Fruit fly (Drosophila melanogaster) whole organism, wandering third instar larva: ENCODE measurements around the gene CG32313.

ENCODE experiments used
- Abd-B ChIP-seq: fragments of >200 bp; optimal IDR thresholded peaks from 2 replicates; lab custom pipeline; 2017; ENCODE audit warnings: missing biosample characterization, missing genetic modification characterization
- CG32264 ChIP-seq: fragments of 200-800 bp; sonication (Bioruptor generic); optimal IDR thresholded peaks from 2 replicates; lab custom pipeline; 2016; ENCODE audit warnings: missing biosample characterization, missing genetic modification characterization
- CG9705 ChIP-seq: fragments of 200-800 bp; sonication (Bioruptor generic); optimal IDR thresholded peaks from 2 replicates; lab custom pipeline; 2018; ENCODE audit warnings: missing biosample characterization, mild to moderate bottlenecking, missing genetic modification characterization
- CrebA ChIP-seq: fragments of 200-800 bp; sonication (Bioruptor generic); optimal IDR thresholded peaks from 2 replicates; lab custom pipeline; 2016; ENCODE audit warnings: missing biosample characterization, mild to moderate bottlenecking, missing genetic modification characterization, borderline replicate concordance
- Dfd ChIP-seq: fragments of >200 bp; optimal IDR thresholded peaks from 2 replicates; lab custom pipeline; 2017; ENCODE audit warnings: missing biosample characterization, missing genetic modification characterization
- Dif ChIP-seq: fragments of 200-275, 200-300 bp; sonication (Bioruptor generic); optimal IDR thresholded peaks from 2 replicates; lab custom pipeline; 2018; ENCODE audit warnings: missing biosample characterization, missing genetic modification characterization; ENCODE audit not compliant: partially characterized antibody
- GATAd ChIP-seq: sonication (Bioruptor generic); optimal IDR thresholded peaks from 2 replicates; lab custom pipeline; 2016; ENCODE audit warnings: missing biosample characterization, missing genetic modification characterization
- HLH106 ChIP-seq: fragments of 200-800 bp; optimal IDR thresholded peaks from 3 replicates; lab custom pipeline; 2019; ENCODE audit warnings: missing biosample characterization, mild to moderate bottlenecking, missing genetic modification characterization, moderate library complexity
- Hnf4 ChIP-seq: fragments of 200-800 bp; sonication (Bioruptor generic); optimal IDR thresholded peaks from 2 replicates; lab custom pipeline; 2016; ENCODE audit warnings: missing biosample characterization, mild to moderate bottlenecking, missing genetic modification characterization
- Hr78 ChIP-seq: fragments of >200 bp; optimal IDR thresholded peaks from 2 replicates; lab custom pipeline; 2017; ENCODE audit warnings: missing biosample characterization, missing genetic modification characterization
- Hr83 ChIP-seq: fragments of 200-300 bp; sonication (Bioruptor generic); optimal IDR thresholded peaks from 2 replicates; lab custom pipeline; 2016; ENCODE audit warnings: missing biosample characterization, mild to moderate bottlenecking, missing genetic modification characterization, moderate library complexity; ENCODE audit not compliant: poor library complexity, severe bottlenecking
- Jra ChIP-seq: sonication (Bioruptor generic); optimal IDR thresholded peaks from 2 replicates; lab custom pipeline; 2016; ENCODE audit warnings: missing biosample characterization, missing genetic modification characterization
- Mio ChIP-seq: sonication (Bioruptor generic); optimal IDR thresholded peaks from 2 replicates; lab custom pipeline; 2016; ENCODE audit warnings: missing biosample characterization, missing genetic modification characterization
- Myc ChIP-seq: fragments of >200 bp; optimal IDR thresholded peaks from 2 replicates; lab custom pipeline; 2017
- N ChIP-seq: fragments of >200 bp; optimal IDR thresholded peaks from 2 replicates; lab custom pipeline; 2018; ENCODE audit warnings: missing biosample characterization, missing external identifiers, missing genetic modification characterization
- OdsH ChIP-seq: fragments of 200-800 bp; sonication (Bioruptor generic); optimal IDR thresholded peaks from 2 replicates; lab custom pipeline; 2016; ENCODE audit warnings: missing biosample characterization, mild to moderate bottlenecking, missing genetic modification characterization
- Rel ChIP-seq, 2 experiments: fragments of 200-800 bp; sonication (Bioruptor generic) in 1 of 2; optimal IDR thresholded peaks; 2 replicates in 1 of 2; 3 replicates in 1 of 2; lab custom pipeline; 2016 to 2019; ENCODE audit warnings: mild to moderate bottlenecking in 2 of 2, missing biosample characterization in 2 of 2, missing genetic modification characterization in 2 of 2, moderate library complexity in 1 of 2
- Sp1 ChIP-seq: fragments of 200-800 bp; sonication (Bioruptor generic); optimal IDR thresholded peaks from 3 replicates; lab custom pipeline; 2019; ENCODE audit warnings: missing biosample characterization, mild to moderate bottlenecking, missing genetic modification characterization, moderate library complexity
- Vsx2 ChIP-seq: fragments of 200-300, 225-300 bp; sonication (Bioruptor generic); optimal IDR thresholded peaks from 2 replicates; lab custom pipeline; 2018; ENCODE audit warnings: missing biosample characterization, missing genetic modification characterization; ENCODE audit not compliant: partially characterized antibody
- br ChIP-seq: fragments of 200-800 bp; sonication (Bioruptor generic); optimal IDR thresholded peaks from 2 replicates; lab custom pipeline; 2016; ENCODE audit warnings: missing biosample characterization, missing genetic modification characterization
- brk ChIP-seq: fragments of 200-800 bp; sonication (Bioruptor generic); optimal IDR thresholded peaks from 2 replicates; lab custom pipeline; 2016; ENCODE audit warnings: missing biosample characterization, mild to moderate bottlenecking, missing genetic modification characterization
- dl ChIP-seq, 2 experiments: fragments of 175-275, 200-275 bp in 1 of 2; fragments of 200-275 bp in 1 of 2; sonication (Bioruptor generic); optimal IDR thresholded peaks; lab custom pipeline; 2018; ENCODE audit warnings: mild to moderate bottlenecking in 2 of 2, missing biosample characterization in 2 of 2, missing genetic modification characterization in 2 of 2, moderate library complexity in 2 of 2; ENCODE audit not compliant: partially characterized antibody in 2 of 2, insufficient read depth in 1 of 2
- dmrt93B ChIP-seq: fragments of 200-800 bp; sonication (Bioruptor generic); optimal IDR thresholded peaks from 2 replicates; lab custom pipeline; 2018; ENCODE audit warnings: missing biosample characterization, mild to moderate bottlenecking, missing genetic modification characterization
- dsf ChIP-seq: sonication (Bioruptor generic); optimal IDR thresholded peaks from 2 replicates; lab custom pipeline; 2016; ENCODE audit warnings: missing biosample characterization, missing genetic modification characterization, borderline replicate concordance
- ey ChIP-seq: fragments of 200-800 bp; sonication (Bioruptor generic); optimal IDR thresholded peaks from 2 replicates; lab custom pipeline; 2016; ENCODE audit warnings: missing biosample characterization, missing genetic modification characterization
- foxo ChIP-seq, 2 experiments: fragments of 200-800 bp; sonication (Bioruptor generic); optimal IDR thresholded peaks; 2 replicates in 1 of 2; 3 replicates in 1 of 2; lab custom pipeline; 2016 to 2017; ENCODE audit warnings: missing biosample characterization in 2 of 2, missing genetic modification characterization in 2 of 2
- fru ChIP-seq: fragments of 200-800 bp; sonication (Bioruptor generic); optimal IDR thresholded peaks from 3 replicates; lab custom pipeline; 2016; ENCODE audit warnings: missing biosample characterization, mild to moderate bottlenecking, missing genetic modification characterization
- h ChIP-seq: fragments of 200-800 bp; sonication (Bioruptor generic); optimal IDR thresholded peaks from 3 replicates; lab custom pipeline; 2016; ENCODE audit warnings: missing biosample characterization, mild to moderate bottlenecking, missing genetic modification characterization
- jim ChIP-seq: fragments of 175-275, 200-325 bp; sonication (Bioruptor generic); optimal IDR thresholded peaks from 2 replicates; lab custom pipeline; 2016; ENCODE audit warnings: missing biosample characterization, mild to moderate bottlenecking, missing genetic modification characterization
- lola ChIP-seq: fragments of >200 bp; optimal IDR thresholded peaks from 2 replicates; lab custom pipeline; 2017; ENCODE audit warnings: missing biosample characterization, missing genetic modification characterization
- pan ChIP-seq: fragments of >200 bp; optimal IDR thresholded peaks from 2 replicates; lab custom pipeline; 2017
- psq ChIP-seq: fragments of 200-800 bp; sonication (Bioruptor generic); optimal IDR thresholded peaks from 3 replicates; lab custom pipeline; 2017; ENCODE audit warnings: missing biosample characterization, mild to moderate bottlenecking, missing genetic modification characterization, moderate library complexity
- rgr ChIP-seq: fragments of 200-800 bp; sonication (Bioruptor generic); optimal IDR thresholded peaks from 3 replicates; lab custom pipeline; 2016; ENCODE audit warnings: missing biosample characterization, mild to moderate bottlenecking, missing genetic modification characterization
- sage ChIP-seq: fragments of 200-800 bp; sonication (Bioruptor generic); optimal IDR thresholded peaks from 2 replicates; lab custom pipeline; 2016; ENCODE audit warnings: missing biosample characterization, mild to moderate bottlenecking, missing genetic modification characterization
- sv ChIP-seq: fragments of 200-800 bp; sonication (Bioruptor generic); optimal IDR thresholded peaks from 3 replicates; lab custom pipeline; 2016; ENCODE audit warnings: missing biosample characterization, missing genetic modification characterization
- tai ChIP-seq: sonication (Bioruptor generic); optimal IDR thresholded peaks from 2 replicates; lab custom pipeline; 2016; ENCODE audit warnings: missing biosample characterization, missing genetic modification characterization
- usp ChIP-seq: fragments of >200 bp; optimal IDR thresholded peaks from 2 replicates; lab custom pipeline; 2017; ENCODE audit warnings: missing biosample characterization, missing genetic modification characterization
- woc ChIP-seq: sonication (Bioruptor generic); optimal IDR thresholded peaks from 2 replicates; lab custom pipeline; 2016; ENCODE audit warnings: missing biosample characterization, mild to moderate bottlenecking, missing genetic modification characterization

The CG32313 gene

dm6 chr3L:1517274-1518047, 28.1 kb downstream of the CG32313 start (continued):
- TF ChIP-seq dl (GFP tag; optimal IDR thresholded peaks at IDR 0.05; lab: Kevin White, UChicago; ENCODE audit: insufficient read depth in 1 of 2, partially characterized antibody in 2 of 2), result no peak
- TF ChIP-seq jim (GFP tag; lab: Kevin White, UChicago), result no peak
- TF ChIP-seq tai (GFP tag; lab: Kevin White, UChicago), result no peak
- peak; percentile 51 for TF ChIP-seq GATAd
- TF ChIP-seq sv (GFP tag; lab: Kevin White, UChicago), result peak; percentile 73
- TF ChIP-seq pan (lab: Kevin White, UChicago), result no peak
- no peak for TF ChIP-seq Abd-B (GFP tag; lab: Kevin White, UChicago)
- TF ChIP-seq, all 38 proteins: peak for 22

- peak; percentile 29 for TF ChIP-seq h
- TF ChIP-seq Sp1 (GFP tag; lab: Kevin White, UChicago), result no peak
Measured at dm6 chr3L:1516631-1517273, 28.8 kb downstream of the CG32313 start, which contains the start of gene cue. cue (minus strand) TSS chr3L:1517271.

DNA sequence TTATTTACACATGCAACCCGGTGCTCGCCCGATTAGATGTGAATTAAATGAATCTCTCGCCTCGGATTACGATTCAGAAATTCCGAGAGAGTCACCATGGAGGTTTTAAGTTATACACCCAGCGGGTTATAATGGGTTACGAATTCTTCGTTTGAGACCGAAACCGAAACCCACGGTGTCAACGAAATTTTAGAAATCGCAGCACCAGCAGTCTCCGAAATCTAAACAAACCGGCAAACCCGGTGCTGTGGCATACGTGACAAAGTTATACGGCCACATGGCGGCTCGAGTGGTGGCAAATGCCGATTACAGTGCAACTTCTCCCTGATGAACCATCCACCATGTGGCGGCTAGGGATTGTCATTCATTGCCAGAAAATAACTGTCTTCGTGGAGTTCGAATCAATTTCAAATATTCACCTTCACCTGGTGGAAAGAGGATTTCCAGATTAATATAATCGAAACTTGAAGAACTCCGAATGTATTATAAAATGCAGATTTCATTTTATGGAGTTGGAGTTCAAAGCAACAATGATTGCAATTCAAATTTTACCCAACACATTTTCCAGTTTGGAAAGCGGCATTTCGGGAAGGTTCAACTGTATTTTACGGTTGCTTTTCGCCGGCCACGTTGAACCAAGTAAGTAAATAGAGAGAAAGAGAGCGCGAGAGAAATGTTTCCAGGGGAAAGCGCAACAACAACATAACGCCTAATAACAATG, 29.6 kb downstream of the CG32313 start:
- peak; percentile 52 for TF ChIP-seq psq
- peak; percentile 72 for TF ChIP-seq fru
- TF ChIP-seq dsf (GFP tag; lab: Kevin White, UChicago), result no peak
- TF ChIP-seq usp (GFP tag; lab: Kevin White, UChicago), result no peak
- TF ChIP-seq Jra, result no peak
- TF ChIP-seq h, result no peak
- no peak for TF ChIP-seq Rel (GFP tag; optimal IDR thresholded peaks at IDR 0.05; lab: Kevin White, UChicago)
- TF ChIP-seq Rel (tag; optimal IDR thresholded peaks at IDR 0.05; lab: Kevin White, UChicago), result no peak
- peak; percentile 70 for TF ChIP-seq OdsH (GFP tag; lab: Kevin White, UChicago)
- no peak for TF ChIP-seq sage
- no peak for TF ChIP-seq Hr83
- TF ChIP-seq woc, result peak; percentile 37
- TF ChIP-seq CG32264, result no peak
- no peak for TF ChIP-seq GATAd
- no peak for TF ChIP-seq jim (GFP tag; lab: Kevin White, UChicago)
- TF ChIP-seq rgr (GFP tag; lab: Kevin White, UChicago), result peak; percentile 71
- no peak for TF ChIP-seq pan (lab: Kevin White, UChicago)
- no peak for TF ChIP-seq brk (GFP tag; lab: Kevin White, UChicago)
- TF ChIP-seq Mio (GFP tag; lab: Kevin White, UChicago), result no peak
- no peak for TF ChIP-seq Abd-B (GFP tag; lab: Kevin White, UChicago)
- TF ChIP-seq CrebA (GFP tag; lab: Kevin White, UChicago), result no peak
- TF ChIP-seq Hr78, result no peak
- no peak for TF ChIP-seq dl (GFP tag; optimal IDR thresholded peaks at IDR 0.05; lab: Kevin White, UChicago; ENCODE audit: insufficient read depth in 1 of 2, partially characterized antibody in 2 of 2)
- TF ChIP-seq Hnf4, result peak; percentile 50
- TF ChIP-seq Dfd (GFP tag; lab: Kevin White, UChicago), result no peak
- peak; percentile 35 for TF ChIP-seq sv (GFP tag; lab: Kevin White, UChicago)
- TF ChIP-seq dmrt93B (GFP tag; lab: Kevin White, UChicago), result peak; percentile 55
- peak; percentile 66 for TF ChIP-seq HLH106 (tag; lab: Kevin White, UChicago)
- no peak for TF ChIP-seq tai (GFP tag; lab: Kevin White, UChicago)
- no peak for TF ChIP-seq Vsx2 (GFP tag; lab: Kevin White, UChicago)
- no peak for TF ChIP-seq lola
- TF ChIP-seq foxo (GFP tag; optimal IDR thresholded peaks at IDR 0.05; lab: Kevin White, UChicago), result peak in 1 of 2 experiments; percentile 75
- peak; percentile 5 for TF ChIP-seq CG9705 (GFP tag; lab: Kevin White, UChicago)
- peak; percentile 46 for TF ChIP-seq br (GFP tag; lab: Kevin White, UChicago)
- no peak for TF ChIP-seq Myc (lab: Kevin White, UChicago)
- peak; percentile 78 for TF ChIP-seq ey (GFP tag; lab: Kevin White, UChicago)
- no peak for TF ChIP-seq Dif (GFP tag; lab: Kevin White, UChicago)
- peak; percentile 56 for TF ChIP-seq Sp1 (GFP tag; lab: Kevin White, UChicago)
- no peak for TF ChIP-seq N (GFP tag; lab: Kevin White, UChicago)
- TF ChIP-seq, all 38 proteins: peak for 14
